Worm (Caenorhabditis elegans) whole organism, young adult: ENCODE data around the gene wdr-37.

Experiments used
- B0035.1 ChIP-seq: sonication (generic microtip); optimal IDR thresholded peaks from 2 replicates; lab custom pipeline; 2016; ENCODE audit warnings: missing genetic modification characterization, mild to moderate bottlenecking, missing compliant biosample characterization, missing genotype, missing genetic modification reagents
- B0261.1 ChIP-seq: sonication (generic microtip); optimal IDR thresholded peaks from 2 replicates; lab custom pipeline; 2016; ENCODE audit warnings: mild to moderate bottlenecking, missing genetic modification characterization, moderate library complexity, missing compliant biosample characterization
- C17E4.6 ChIP-seq: fragments of 200-800 bp; sonication (Bioruptor generic); IDR thresholded peaks from 2 replicates; pipeline ENCODE4 v1.3.6; 2022; ENCODE audit warnings: missing genetic modification reagents, missing genetic modification characterization, missing compliant biosample characterization
- F37B4.10 ChIP-seq: fragments of 200-800 bp; sonication (Bioruptor generic); IDR thresholded peaks from 2 replicates; pipeline ENCODE4 v1.3.6; 2022; ENCODE audit warnings: missing genetic modification characterization, missing compliant biosample characterization
- F52B5.7 ChIP-seq: sonication (generic microtip); optimal IDR thresholded peaks from 2 replicates; lab custom pipeline; 2016; ENCODE audit warnings: mild to moderate bottlenecking, missing genetic modification characterization, missing compliant biosample characterization
- T07F8.4 ChIP-seq: sonication (generic microtip); optimal IDR thresholded peaks from 2 replicates; lab custom pipeline; 2016; ENCODE audit warnings: mild to moderate bottlenecking, missing genetic modification characterization, moderate library complexity, missing compliant biosample characterization
- T26A5.8 ChIP-seq: sonication (generic microtip); optimal IDR thresholded peaks from 2 replicates; lab custom pipeline; 2016; ENCODE audit warnings: missing genetic modification characterization, missing compliant biosample characterization
- Y56A3A.18 ChIP-seq: fragments of 200-800 bp; sonication (Bioruptor generic); IDR thresholded peaks from 2 replicates; pipeline ENCODE4 v1.3.6; 2022; ENCODE audit warnings: missing genetic modification reagents, missing genetic modification characterization, missing compliant biosample characterization
- Y67H2A.10 ChIP-seq: fragments of 200-800 bp; sonication (Bioruptor generic); conservative IDR thresholded peaks from 2 replicates; pipeline ENCODE4 v1.3.6; 2022; ENCODE audit warnings: missing genetic modification reagents, missing genetic modification characterization, missing compliant biosample characterization
- akir-1 ChIP-seq: fragments of 200-800 bp; sonication (Bioruptor generic); optimal IDR thresholded peaks from 2 replicates; lab custom pipeline; 2018; ENCODE audit warnings: mild to moderate bottlenecking, missing genetic modification characterization, moderate library complexity, missing compliant biosample characterization
- aptf-2 ChIP-seq: fragments of 200-800 bp; sonication (Bioruptor generic); conservative IDR thresholded peaks from 2 replicates; pipeline ENCODE4 v1.3.6; 2022; ENCODE audit warnings: missing genetic modification reagents, missing genetic modification characterization, missing compliant biosample characterization
- aptf-3 ChIP-seq: fragments of 200-800 bp; sonication (Bioruptor generic); IDR thresholded peaks from 2 replicates; pipeline ENCODE4 v1.3.6; 2022; ENCODE audit warnings: missing genetic modification characterization, missing compliant biosample characterization
- attf-5 ChIP-seq: fragments of 200-800 bp; sonication (Bioruptor generic); optimal IDR thresholded peaks from 2 replicates; lab custom pipeline; 2018; ENCODE audit warnings: mild to moderate bottlenecking, missing genetic modification characterization, missing compliant biosample characterization
- bed-2 ChIP-seq: fragments of 200-800 bp; sonication (Bioruptor generic); IDR thresholded peaks from 2 replicates; pipeline ENCODE4 v1.3.6; 2022; ENCODE audit warnings: missing genetic modification reagents, missing genetic modification characterization, missing compliant biosample characterization
- ceh-100 ChIP-seq: fragments of 200-800 bp; sonication (Bioruptor generic); IDR thresholded peaks from 2 replicates; pipeline ENCODE4 v1.3.6; 2022; ENCODE audit warnings: missing genetic modification reagents, missing genetic modification characterization, missing compliant biosample characterization
- ceh-27 ChIP-seq: fragments of 200-800 bp; sonication (Bioruptor generic); optimal IDR thresholded peaks from 2 replicates; lab custom pipeline; 2018; ENCODE audit warnings: mild to moderate bottlenecking, missing genetic modification characterization, moderate library complexity, missing compliant biosample characterization
- ceh-40 ChIP-seq: fragments of 200-800 bp; sonication (Bioruptor generic); IDR thresholded peaks from 2 replicates; pipeline ENCODE4 v1.3.6; 2022; ENCODE audit warnings: missing genetic modification characterization, missing compliant biosample characterization
- chd-7 ChIP-seq: sonication (generic microtip); optimal IDR thresholded peaks from 2 replicates; lab custom pipeline; 2016; ENCODE audit warnings: mild to moderate bottlenecking, missing genetic modification characterization, moderate library complexity, missing compliant biosample characterization
- efl-1 ChIP-seq: fragments of 150-350 bp; optimal IDR thresholded peaks from 2 replicates; lab custom pipeline; 2014; ENCODE audit warnings: missing biosample characterization, missing genetic modification reagents, missing genetic modification characterization
- ets-4 ChIP-seq: fragments of 200-800 bp; sonication (Bioruptor generic); optimal IDR thresholded peaks from 2 replicates; lab custom pipeline; 2018; ENCODE audit warnings: mild to moderate bottlenecking, missing genetic modification characterization, missing compliant biosample characterization
- fkh-3 ChIP-seq: sonication (generic microtip); optimal IDR thresholded peaks from 2 replicates; lab custom pipeline; 2016; ENCODE audit warnings: mild to moderate bottlenecking, missing genetic modification characterization, missing compliant biosample characterization
- hlh-26 ChIP-seq: fragments of 200-800 bp; sonication (Bioruptor generic); conservative IDR thresholded peaks from 2 replicates; pipeline ENCODE4 v1.3.6; 2022; ENCODE audit warnings: missing genetic modification reagents, missing genetic modification characterization, missing compliant biosample characterization
- hmg-20 ChIP-seq: fragments of 200-800 bp; sonication (Bioruptor generic); IDR thresholded peaks from 2 replicates; pipeline ENCODE4 v1.3.6; 2022; ENCODE audit warnings: missing genetic modification reagents, missing genetic modification characterization, missing compliant biosample characterization
- let-526 ChIP-seq: fragments of 200-800 bp; sonication (Bioruptor generic); IDR thresholded peaks from 2 replicates; pipeline ENCODE4 v1.3.6; 2022; ENCODE audit warnings: missing genetic modification reagents, missing genetic modification characterization, missing compliant biosample characterization
- lin-54 ChIP-seq: fragments of 200-800 bp; sonication (Bioruptor generic); optimal IDR thresholded peaks from 2 replicates; lab custom pipeline; 2018; ENCODE audit warnings: mild to moderate bottlenecking, missing genetic modification characterization, missing compliant biosample characterization
- lir-1 ChIP-seq: fragments of 200-800 bp; sonication (Bioruptor generic); conservative IDR thresholded peaks from 2 replicates; pipeline ENCODE4 v1.3.6; 2022; ENCODE audit warnings: missing genetic modification reagents, missing genetic modification characterization, missing compliant biosample characterization
- lsy-27 ChIP-seq: sonication (generic microtip); optimal IDR thresholded peaks from 2 replicates; lab custom pipeline; 2017; ENCODE audit warnings: missing genetic modification characterization, mild to moderate bottlenecking, missing compliant biosample characterization, antibody characterized with exemption, missing genotype, borderline replicate concordance; ENCODE audit not compliant: insufficient read depth
- madf-3 ChIP-seq: fragments of 200-800 bp; sonication (Bioruptor generic); IDR thresholded peaks from 2 replicates; pipeline ENCODE4 v1.3.6; 2022; ENCODE audit warnings: missing genetic modification reagents, missing genetic modification characterization, missing compliant biosample characterization
- madf-8 ChIP-seq: fragments of 200-800 bp; sonication (Bioruptor generic); conservative IDR thresholded peaks from 2 replicates; pipeline ENCODE4 v1.3.6; 2022; ENCODE audit warnings: missing genetic modification reagents, missing genetic modification characterization, missing compliant biosample characterization
- nhr-80 ChIP-seq: sonication (generic microtip); optimal IDR thresholded peaks from 2 replicates; lab custom pipeline; 2016; ENCODE audit warnings: missing genetic modification characterization, missing compliant biosample characterization
- nhr-90 ChIP-seq: sonication (generic microtip); optimal IDR thresholded peaks from 2 replicates; lab custom pipeline; 2016; ENCODE audit warnings: missing genotype, mild to moderate bottlenecking, missing genetic modification characterization, missing compliant biosample characterization
- snpc-4 ChIP-seq, 5 experiments: fragments of 150-350 bp in 1 of 5; sonication (generic microtip) in 4 of 5; optimal IDR thresholded peaks; 2 replicates each; lab custom pipeline; 2014 to 2018; ENCODE audit warnings: missing genetic modification characterization in 5 of 5, missing biosample characterization in 3 of 5, antibody characterized with exemption in 2 of 5, mild to moderate bottlenecking in 2 of 5, missing compliant biosample characterization in 2 of 5, missing genotype in 2 of 5, moderate library complexity in 2 of 5, missing genetic modification reagents in 1 of 5
- tlf-1 ChIP-seq: fragments of 200-800 bp; sonication (Bioruptor generic); optimal IDR thresholded peaks from 2 replicates; lab custom pipeline; 2018; ENCODE audit warnings: mild to moderate bottlenecking, missing genetic modification characterization, missing compliant biosample characterization
- zfh-2 ChIP-seq: fragments of 200-800 bp; sonication (Bioruptor generic); conservative IDR thresholded peaks from 2 replicates; pipeline ENCODE4 v1.3.6; 2022; ENCODE audit warnings: missing genetic modification reagents, missing genetic modification characterization, missing compliant biosample characterization
- ztf-18 ChIP-seq: sonication (generic microtip); optimal IDR thresholded peaks from 2 replicates; lab custom pipeline; 2016; ENCODE audit warnings: missing genotype, mild to moderate bottlenecking, missing genetic modification characterization, missing compliant biosample characterization
- ztf-26 ChIP-seq: sonication (generic microtip); optimal IDR thresholded peaks from 2 replicates; lab custom pipeline; 2017; ENCODE audit warnings: missing genetic modification characterization, missing compliant biosample characterization
- ztf-28 ChIP-seq: fragments of 200-800 bp; sonication (Bioruptor generic); IDR thresholded peaks from 2 replicates; pipeline ENCODE4 v1.3.6; 2022; ENCODE audit warnings: missing genetic modification reagents, missing genetic modification characterization, missing compliant biosample characterization
- ztf-3 ChIP-seq: fragments of 200-800 bp; sonication (Bioruptor generic); optimal IDR thresholded peaks from 2 replicates; lab custom pipeline; 2018; ENCODE audit warnings: mild to moderate bottlenecking, missing genetic modification characterization, missing compliant biosample characterization

Gene wdr-37

ce11 chrIII:5629225-5629624 lies 29.4 kb upstream of the wdr-37 start:
- TF ChIP-seq madf-3 (GFP tag; lab: Robert Waterston, UW) (no peak), F52B5.7 (tag; lab: Kevin White, UChicago) (no peak), Y67H2A.10 (GFP tag; lab: Robert Waterston, UW) (no peak), lin-54 (GFP tag; lab: Kevin White, UChicago) (no peak), attf-5 (GFP tag; lab: Kevin White, UChicago) (no peak), C17E4.6 (GFP tag; lab: Robert Waterston, UW) (no peak), T07F8.4 (tag; lab: Kevin White, UChicago) (no peak), ztf-26 (tag; lab: Kevin White, UChicago) (no peak), lir-1 (GFP tag; lab: Robert Waterston, UW) (no peak), F37B4.10 (GFP tag; lab: Robert Waterston, UW) (no peak)

DNA sequence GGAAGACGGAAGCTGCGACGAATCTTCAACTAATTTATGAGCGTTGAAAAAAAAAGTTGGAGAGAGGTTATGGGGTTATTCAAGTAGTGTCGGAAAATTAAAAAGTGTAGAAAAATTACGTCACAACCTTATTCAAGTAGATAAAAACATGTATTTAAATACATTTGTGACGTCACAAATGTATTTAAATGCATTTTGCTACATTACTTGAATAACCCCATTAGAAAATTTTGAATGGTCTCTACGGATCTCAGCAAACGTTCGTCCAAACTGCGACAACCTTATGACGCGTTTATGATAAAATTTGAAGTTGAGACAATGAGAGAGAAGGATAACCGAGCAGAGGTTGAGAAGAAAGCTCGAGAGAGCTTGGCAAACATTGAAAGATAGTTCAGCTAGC lies 27.7 kb upstream of the wdr-37 start:
- 0 out of 2 replicates have a peak, but pooled peaks have one; percentile 5 for TF ChIP-seq aptf-2

DNA sequence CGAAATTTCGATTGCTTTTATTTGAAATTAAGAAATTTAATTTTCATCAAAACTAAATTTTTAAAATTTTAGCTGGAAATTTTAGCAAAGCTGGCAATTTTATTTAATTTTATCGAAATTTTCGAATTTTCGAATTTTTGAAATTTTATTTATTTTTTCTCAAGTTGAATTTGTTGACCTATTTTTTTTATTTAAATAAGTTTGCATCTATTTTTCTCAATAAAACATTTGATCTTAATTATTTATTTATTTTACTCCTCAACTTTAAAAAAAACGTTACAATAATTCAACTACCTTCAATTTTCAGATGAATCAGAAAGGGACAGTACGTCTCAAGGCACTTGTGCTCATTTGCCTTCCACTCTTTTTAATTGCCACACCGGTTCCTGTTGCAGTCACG lies 25.0 kb upstream of the wdr-37 start, which contains the start of gene daf-4:
TSS of gene daf-4 (plus strand) at position 301 of the 400 bp plus-strand sequence.
- TF ChIP-seq akir-1 (GFP tag; lab: Kevin White, UChicago) (no peak), nhr-80 (tag; lab: Kevin White, UChicago) (no peak), ztf-3 (GFP tag; lab: Kevin White, UChicago) (no peak), nhr-90 (tag; lab: Kevin White, UChicago) (no peak), ztf-28 (no peak), lsy-27 (tag; lab: Kevin White, UChicago) (no peak), fkh-3 (tag; lab: Kevin White, UChicago) (no peak), chd-7 (tag; lab: Kevin White, UChicago) (no peak)

- 0 out of 2 replicates have a peak, but pooled peaks have one; percentile 33 for TF ChIP-seq zfh-2 (GFP tag; lab: Robert Waterston, UW)
- no peak for TF ChIP-seq ceh-27 (GFP tag; lab: Kevin White, UChicago)
Observed at ce11 chrIII:5623418-5623817, 23.6 kb upstream of the wdr-37 start.

DNA sequence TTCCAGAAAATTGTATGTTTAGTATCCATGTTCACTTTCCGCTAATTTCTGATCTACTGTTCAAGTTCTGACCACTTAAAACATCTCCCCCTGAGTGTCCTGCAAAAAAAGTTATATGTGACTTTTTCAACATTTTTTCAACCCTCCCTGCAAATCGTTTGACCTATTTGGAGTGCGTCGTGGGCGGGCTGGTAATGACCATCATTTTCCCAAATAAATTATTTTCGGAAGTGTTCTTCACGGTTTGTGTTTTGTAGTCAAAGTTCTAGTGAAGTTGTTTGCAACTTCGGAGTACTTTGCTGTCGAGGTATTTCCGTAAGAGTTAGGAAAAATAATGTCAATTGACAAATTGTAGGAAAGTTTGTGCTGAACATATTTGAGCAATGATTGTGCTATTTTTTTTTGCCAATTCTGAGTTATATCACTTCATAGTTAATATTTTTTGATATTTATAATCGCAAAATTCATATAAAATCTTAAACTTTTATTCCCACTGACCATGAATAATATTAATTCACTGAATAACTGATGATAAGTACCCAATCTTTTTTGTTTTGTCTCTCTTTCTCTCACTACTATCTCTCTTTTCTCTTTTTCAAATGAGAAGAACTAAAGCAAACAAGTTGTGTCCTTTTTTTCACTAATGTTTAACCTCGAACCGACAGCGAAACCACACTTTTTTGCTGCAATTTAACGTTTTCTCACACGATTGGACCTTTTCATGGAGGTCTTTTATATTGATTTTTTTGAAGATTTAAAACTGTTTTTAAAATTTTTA lies 22.6 kb upstream of the wdr-37 start:
- TF ChIP-seq ztf-18 (tag; lab: Kevin White, UChicago) = no peak
- TF ChIP-seq, all 124 proteins: peak for 0

- no peak for TF ChIP-seq B0035.1 (tag; lab: Kevin White, UChicago)
- no peak for TF ChIP-seq ztf-18 (tag; lab: Kevin White, UChicago)
- peak; percentile 22 for TF ChIP-seq snpc-4 (GFP tag; optimal IDR thresholded peaks at IDR 0.05; lab: Kevin White, UChicago)
- peak in 3 of 4 experiments; percentile 20 to 50 (median 48) for TF ChIP-seq snpc-4 (tag; optimal IDR thresholded peaks at IDR 0.05; lab: Kevin White, UChicago)
- TF ChIP-seq lir-1 (GFP tag; lab: Robert Waterston, UW) = no peak
- no peak for TF ChIP-seq let-526 (GFP tag; lab: Robert Waterston, UW)
- TF ChIP-seq bed-2 (GFP tag; lab: Robert Waterston, UW) = no peak
- TF ChIP-seq efl-1 (GFP tag; lab: Kevin White, UChicago) = peak; percentile 47
- TF ChIP-seq hmg-20 = no peak
- no peak for TF ChIP-seq akir-1 (GFP tag; lab: Kevin White, UChicago)
- no peak for TF ChIP-seq ceh-40 (GFP tag; lab: Robert Waterston, UW)
- TF ChIP-seq fkh-3 (tag; lab: Kevin White, UChicago) = no peak
- TF ChIP-seq ets-4 (GFP tag; lab: Kevin White, UChicago) = peak; percentile 30
- no peak for TF ChIP-seq tlf-1 (GFP tag; lab: Kevin White, UChicago)
- no peak for TF ChIP-seq Y56A3A.18
- TF ChIP-seq ceh-100 (GFP tag; lab: Robert Waterston, UW) = no peak
- TF ChIP-seq B0261.1 (tag; lab: Kevin White, UChicago) = no peak
- no peak for TF ChIP-seq hlh-26
- peak; percentile 96 for TF ChIP-seq nhr-80 (tag; lab: Kevin White, UChicago)
- TF ChIP-seq madf-8 (GFP tag; lab: Robert Waterston, UW) = peak; percentile 19; the same call in 1 of the 2 replicates
- TF ChIP-seq aptf-3 (GFP tag; lab: Robert Waterston, UW) = no peak
- no peak for TF ChIP-seq T26A5.8 (tag; lab: Kevin White, UChicago)
Observed at ce11 chrIII:5621236-5621635, 21.4 kb upstream of the wdr-37 start.
